Worm (Caenorhabditis elegans) whole organism, L4/young adult: ENCODE results near the gene C39E9.7.

Source experiments
- W03F9.2 ChIP-seq: fragments of 150-350 bp; optimal IDR thresholded peaks from 2 replicates; lab custom pipeline; 2014; ENCODE audit warnings: missing biosample characterization, missing genetic modification characterization
- dao-5 ChIP-seq: sonication (generic microtip); optimal IDR thresholded peaks from 2 replicates; lab custom pipeline; 2016; ENCODE audit warnings: missing genotype, missing genetic modification characterization, moderate library complexity, missing compliant biosample characterization
- him-1 ChIP-seq: sonication (generic microtip); optimal IDR thresholded peaks from 2 replicates; lab custom pipeline; 2016; ENCODE audit warnings: missing genotype, missing genetic modification reagents, missing genetic modification characterization, missing compliant biosample characterization

The C39E9.7 gene

DNA sequence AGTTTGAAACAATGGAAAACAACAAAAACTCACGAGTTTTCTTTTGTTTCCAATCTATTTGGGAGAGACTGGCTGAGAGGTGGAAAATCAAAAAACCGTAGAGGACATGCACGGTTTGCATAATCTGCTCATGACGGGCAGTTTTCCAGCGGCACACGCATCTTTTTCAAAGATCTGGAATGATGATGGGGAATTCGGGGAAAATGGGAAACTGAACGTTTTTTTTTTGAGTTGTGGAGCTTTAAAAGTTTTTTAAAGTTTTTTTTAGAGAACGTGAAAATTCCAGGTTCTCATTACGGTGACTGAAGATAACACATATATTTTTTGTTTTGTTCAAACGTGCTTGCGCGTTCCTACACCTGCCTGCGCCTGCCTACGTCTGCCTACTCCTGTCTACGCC lies at the start of gene C39E9.7:
Gene C39E9.7, minus strand, starts transcription at position 101 of the 400 bp plus-strand sequence.
- TF ChIP-seq dao-5 (tag; lab: Kevin White, UChicago), result no peak
- TF ChIP-seq W03F9.2 (tag; lab: Kevin White, UChicago), result no peak
- TF ChIP-seq him-1, result no peak

DNA sequence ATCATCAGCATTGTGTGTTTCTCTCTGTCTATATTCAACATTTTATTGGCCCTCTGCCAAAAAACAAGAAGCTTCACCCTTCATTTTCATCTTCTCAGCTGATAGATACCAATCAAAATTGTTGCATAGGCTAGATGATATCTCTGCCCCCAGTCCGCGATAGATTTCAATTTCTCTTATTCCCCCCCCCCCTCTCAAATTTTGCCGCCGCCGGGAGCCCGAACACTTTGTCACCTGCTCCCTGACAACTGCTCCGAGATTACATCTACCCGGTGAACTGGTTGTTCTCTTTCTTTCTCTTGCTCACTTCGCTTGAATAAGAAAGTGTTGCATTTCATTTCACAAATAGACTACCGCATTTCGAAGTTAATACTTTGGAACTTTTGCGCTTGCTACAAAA lies 49.5 kb upstream of the C39E9.7 start:
- TF ChIP-seq him-1 (no peak), W03F9.2 (tag; lab: Kevin White, UChicago) (no peak), dao-5 (tag; lab: Kevin White, UChicago) (no peak)

- no peak for TF ChIP-seq him-1
- no peak for TF ChIP-seq W03F9.2 (tag; lab: Kevin White, UChicago)
- no peak for TF ChIP-seq dao-5 (tag; lab: Kevin White, UChicago)
Observed at ce11 chrIV:13121396-13121795, 44.9 kb upstream of the C39E9.7 start.

- TF ChIP-seq him-1 (no peak), W03F9.2 (tag; lab: Kevin White, UChicago) (no peak), dao-5 (tag; lab: Kevin White, UChicago) (no peak)
Observed at ce11 chrIV:13118794-13119193, 42.3 kb upstream of the C39E9.7 start, which contains the start of gene unc-30. Gene unc-30, plus strand, starts transcription at chrIV:13118977.

ce11 chrIV:13116679-13117078 lies 40.2 kb upstream of the C39E9.7 start:
- TF ChIP-seq dao-5 (tag; lab: Kevin White, UChicago) (no peak), him-1 (no peak)

ce11 chrIV:13112982-13113381 lies 36.5 kb upstream of the C39E9.7 start, which contains the start of gene best-2:
Gene best-2, minus strand, starts transcription at chrIV:13113082.
- no peak for TF ChIP-seq W03F9.2 (tag; lab: Kevin White, UChicago)
- no peak for TF ChIP-seq him-1
- no peak for TF ChIP-seq dao-5 (tag; lab: Kevin White, UChicago)

DNA sequence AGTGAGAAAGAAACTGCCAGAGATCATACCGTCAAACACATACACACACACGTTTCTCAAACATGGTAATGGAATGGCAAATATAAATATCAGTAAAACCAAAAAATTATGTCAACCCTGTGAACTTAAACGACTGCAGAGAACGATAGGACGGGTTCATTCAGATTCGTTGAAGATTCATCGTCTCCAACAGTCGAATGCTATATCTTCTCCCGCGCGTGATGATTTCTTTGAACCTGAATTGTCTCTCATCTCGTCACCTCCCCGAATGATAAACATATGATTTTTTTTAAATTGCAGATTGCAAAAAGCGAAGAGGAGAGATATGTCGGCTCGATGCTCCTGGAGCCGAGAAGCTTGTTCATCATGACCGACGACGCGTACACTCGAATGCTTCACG lies 34.4 kb upstream of the C39E9.7 start:
- TF ChIP-seq him-1, result no peak
- TF ChIP-seq dao-5 (tag; lab: Kevin White, UChicago), result no peak
- no peak for TF ChIP-seq W03F9.2 (tag; lab: Kevin White, UChicago)

DNA sequence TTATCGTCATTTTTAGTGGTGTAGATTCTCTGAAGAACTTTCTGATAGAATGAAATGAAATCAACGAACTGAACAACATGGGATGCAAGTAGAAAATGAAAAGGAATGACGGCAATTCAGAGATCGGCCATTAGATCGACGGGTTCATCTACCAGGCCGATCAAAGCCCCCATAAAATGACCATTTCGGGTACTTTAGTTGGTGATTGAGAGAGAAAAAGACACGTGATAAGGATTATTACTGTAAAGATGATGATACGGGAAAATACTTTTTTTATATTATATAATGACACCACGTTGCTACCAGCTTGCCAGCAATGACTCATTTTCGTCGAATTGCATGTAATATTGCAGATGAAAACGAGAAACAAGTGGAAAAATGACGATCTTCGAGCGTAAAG lies 33.2 kb upstream of the C39E9.7 start, which contains the start of gene best-1:
Gene best-1, minus strand, starts transcription at position 29 of the 400 bp plus-strand sequence.
- TF ChIP-seq him-1 (no peak), W03F9.2 (tag; lab: Kevin White, UChicago) (no peak), dao-5 (tag; lab: Kevin White, UChicago) (no peak)

ce11 chrIV:13108430-13108829 lies 31.9 kb upstream of the C39E9.7 start:
- TF ChIP-seq him-1 (no peak), dao-5 (tag; lab: Kevin White, UChicago) (no peak), W03F9.2 (tag; lab: Kevin White, UChicago) (no peak)

DNA sequence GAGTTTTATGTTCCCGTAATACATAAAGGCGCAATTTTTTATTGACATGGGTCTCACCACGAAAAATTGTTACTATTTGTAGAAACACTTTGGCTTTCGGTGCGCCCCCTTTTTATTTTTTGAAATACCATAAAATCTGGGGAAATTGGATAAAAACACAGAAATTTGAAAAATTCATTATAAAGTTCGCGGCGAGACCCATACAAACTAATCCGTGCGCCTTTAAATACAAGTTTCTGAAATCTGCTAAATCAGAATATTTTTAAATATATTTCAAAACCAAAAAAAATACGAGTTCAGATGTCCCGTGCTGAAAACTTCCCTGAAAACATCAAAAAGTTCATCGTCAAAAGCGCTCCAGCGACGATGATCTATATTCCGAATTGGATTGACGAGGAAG lies 30.8 kb upstream of the C39E9.7 start, which contains the start of gene B0564.2:
Gene B0564.2, plus strand, starts transcription at position 301 of the 400 bp plus-strand sequence.
- TF ChIP-seq dao-5 (tag; lab: Kevin White, UChicago), result no peak
- no peak for TF ChIP-seq him-1
- no peak for TF ChIP-seq W03F9.2 (tag; lab: Kevin White, UChicago)

DNA sequence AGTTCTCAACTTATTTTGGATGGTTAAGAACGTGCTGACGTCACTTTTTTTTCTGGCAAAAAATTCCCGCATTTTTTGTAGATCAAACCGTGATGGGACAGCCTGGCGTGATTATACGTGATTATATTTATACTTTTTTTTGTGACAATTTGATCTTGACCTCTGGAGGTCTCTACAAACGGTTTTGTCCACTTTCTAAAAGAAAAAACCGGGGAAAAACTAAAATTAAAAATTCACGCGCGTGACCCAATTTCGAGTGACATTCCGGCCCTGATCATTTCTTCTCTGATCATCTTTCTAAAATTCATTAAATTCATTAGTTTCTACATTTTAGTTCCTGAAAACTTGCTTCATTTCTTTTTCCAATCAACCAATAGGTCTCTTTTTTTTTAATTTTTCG lies 28.4 kb upstream of the C39E9.7 start, which contains the start of gene rde-11:
Gene rde-11, plus strand, starts transcription at position 301 of the 400 bp plus-strand sequence.
- TF ChIP-seq dao-5 (tag; lab: Kevin White, UChicago) (no peak), W03F9.2 (tag; lab: Kevin White, UChicago) (no peak), him-1 (no peak)

DNA sequence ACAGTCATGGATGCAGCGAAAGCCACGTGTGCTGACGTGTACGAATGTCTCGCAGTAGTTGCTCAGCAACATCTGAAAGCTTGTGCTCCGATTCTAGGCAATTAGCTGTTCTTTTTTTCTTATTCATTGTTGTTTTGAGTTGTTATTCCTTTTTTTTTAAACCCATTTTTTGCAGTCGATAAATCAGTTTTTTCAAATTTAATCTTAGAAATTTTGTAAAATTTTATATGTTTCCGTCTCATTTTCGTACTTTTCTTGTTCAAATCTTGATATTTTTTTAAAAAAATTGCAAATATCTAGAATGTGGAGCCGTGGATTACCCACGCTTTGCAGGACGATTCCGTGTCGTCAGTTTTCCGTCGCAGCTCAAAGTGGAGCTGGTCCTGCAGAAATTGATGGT lies 23.9 kb upstream of the C39E9.7 start, which contains the start of gene fask-1:
Gene fask-1, plus strand, starts transcription at position 301 of the 400 bp plus-strand sequence.
- TF ChIP-seq W03F9.2 (tag; lab: Kevin White, UChicago), result no peak

- TF ChIP-seq him-1 (no peak), W03F9.2 (tag; lab: Kevin White, UChicago) (peak; percentile 86), dao-5 (tag; lab: Kevin White, UChicago) (no peak)
Observed at ce11 chrIV:13098652-13099051, 22.1 kb upstream of the C39E9.7 start, which contains the start of the genes dli-1, tin-9.2 and exos-4.1. Gene dli-1, minus strand, starts transcription at chrIV:13098792. Gene tin-9.2, plus strand, starts transcription at chrIV:13098995. Gene exos-4.1, plus strand, starts transcription at chrIV:13098999.

- TF ChIP-seq W03F9.2 (tag; lab: Kevin White, UChicago) (no peak), him-1 (no peak)
Observed at ce11 chrIV:13096778-13097177, 20.3 kb upstream of the C39E9.7 start.

- TF ChIP-seq dao-5 (tag; lab: Kevin White, UChicago) (no peak), him-1 (no peak), W03F9.2 (tag; lab: Kevin White, UChicago) (no peak)
Observed at ce11 chrIV:13095462-13095861, 18.9 kb upstream of the C39E9.7 start, which contains the start of gene rfc-3. Gene rfc-3, plus strand, starts transcription at chrIV:13095762.
